Fruit fly (Drosophila melanogaster) whole organism, wandering third instar larva: ENCODE results near the gene Lcp65Ab1.

Experiments
- Abd-B ChIP-seq: fragments of >200 bp; optimal IDR thresholded peaks from 2 replicates; lab custom pipeline; 2017; ENCODE audit warnings: missing biosample characterization, missing genetic modification characterization
- CG9705 ChIP-seq: fragments of 200-800 bp; sonication (Bioruptor generic); optimal IDR thresholded peaks from 2 replicates; lab custom pipeline; 2018; ENCODE audit warnings: missing biosample characterization, mild to moderate bottlenecking, missing genetic modification characterization
- CrebA ChIP-seq: fragments of 200-800 bp; sonication (Bioruptor generic); optimal IDR thresholded peaks from 2 replicates; lab custom pipeline; 2016; ENCODE audit warnings: missing biosample characterization, mild to moderate bottlenecking, missing genetic modification characterization, borderline replicate concordance
- Dfd ChIP-seq: fragments of >200 bp; optimal IDR thresholded peaks from 2 replicates; lab custom pipeline; 2017; ENCODE audit warnings: missing biosample characterization, missing genetic modification characterization
- Myc ChIP-seq: fragments of >200 bp; optimal IDR thresholded peaks from 2 replicates; lab custom pipeline; 2017
- OdsH ChIP-seq: fragments of 200-800 bp; sonication (Bioruptor generic); optimal IDR thresholded peaks from 2 replicates; lab custom pipeline; 2016; ENCODE audit warnings: missing biosample characterization, mild to moderate bottlenecking, missing genetic modification characterization
- br ChIP-seq: fragments of 200-800 bp; sonication (Bioruptor generic); optimal IDR thresholded peaks from 2 replicates; lab custom pipeline; 2016; ENCODE audit warnings: missing biosample characterization, missing genetic modification characterization
- dl ChIP-seq, 2 experiments: fragments of 175-275, 200-275 bp in 1 of 2; fragments of 200-275 bp in 1 of 2; sonication (Bioruptor generic); optimal IDR thresholded peaks; lab custom pipeline; 2018; ENCODE audit warnings: mild to moderate bottlenecking in 2 of 2, missing biosample characterization in 2 of 2, missing genetic modification characterization in 2 of 2, moderate library complexity in 2 of 2; ENCODE audit not compliant: partially characterized antibody in 2 of 2, insufficient read depth in 1 of 2
- dsf ChIP-seq: sonication (Bioruptor generic); optimal IDR thresholded peaks from 2 replicates; lab custom pipeline; 2016; ENCODE audit warnings: missing biosample characterization, missing genetic modification characterization, borderline replicate concordance
- h ChIP-seq: fragments of 200-800 bp; sonication (Bioruptor generic); optimal IDR thresholded peaks from 3 replicates; lab custom pipeline; 2016; ENCODE audit warnings: missing biosample characterization, mild to moderate bottlenecking, missing genetic modification characterization
- jim ChIP-seq: fragments of 175-275, 200-325 bp; sonication (Bioruptor generic); optimal IDR thresholded peaks from 2 replicates; lab custom pipeline; 2016; ENCODE audit warnings: missing biosample characterization, mild to moderate bottlenecking, missing genetic modification characterization
- lola ChIP-seq: fragments of >200 bp; optimal IDR thresholded peaks from 2 replicates; lab custom pipeline; 2017; ENCODE audit warnings: missing biosample characterization, missing genetic modification characterization
- psq ChIP-seq: fragments of 200-800 bp; sonication (Bioruptor generic); optimal IDR thresholded peaks from 3 replicates; lab custom pipeline; 2017; ENCODE audit warnings: missing biosample characterization, mild to moderate bottlenecking, missing genetic modification characterization, moderate library complexity
- sv ChIP-seq: fragments of 200-800 bp; sonication (Bioruptor generic); optimal IDR thresholded peaks from 3 replicates; lab custom pipeline; 2016; ENCODE audit warnings: missing biosample characterization, missing genetic modification characterization

dm6 chr3L:6140771-6141472, 8.4 kb upstream of the Lcp65Ab1 start:
- TF ChIP-seq OdsH (GFP tag; lab: Kevin White, UChicago) (no peak), CrebA (GFP tag; lab: Kevin White, UChicago) (no peak), CG9705 (no peak), Myc (lab: Kevin White, UChicago) (no peak), Dfd (GFP tag; lab: Kevin White, UChicago) (no peak), h (no peak), psq (GFP tag; lab: Kevin White, UChicago) (no peak), br (GFP tag; lab: Kevin White, UChicago) (no peak), sv (no peak), lola (GFP tag; lab: Kevin White, UChicago) (no peak), dsf (no peak), dl (GFP tag; optimal IDR thresholded peaks at IDR 0.05; lab: Kevin White, UChicago; ENCODE audit: insufficient read depth in 1 of 2, partially characterized antibody in 2 of 2) (no peak), jim (GFP tag; lab: Kevin White, UChicago) (no peak), Abd-B (GFP tag; lab: Kevin White, UChicago) (no peak)
